Fruit fly (Drosophila melanogaster): ENCODE measurements around the gene brat.

dm6 chr2L:19222311-19222710 is 88.7 kb downstream of the brat start:
- TF ChIP-seq cnc (optimal IDR thresholded peaks at IDR 0.05) (no peak), kay (GFP tag; ENCODE audit: borderline replicate concordance) (no peak), Hr96 (GFP tag; optimal IDR thresholded peaks at IDR 0.05) (no peak)

Measured in whole organism, adult.